Worm (Caenorhabditis elegans) whole organism, L4/young adult: ENCODE measurements around the gene M162.7.

ENCODE experiments used
- W03F9.2 ChIP-seq: fragments of 150-350 bp; optimal IDR thresholded peaks from 2 replicates; lab custom pipeline; 2014; ENCODE audit warnings: missing biosample characterization, missing genetic modification characterization
- dao-5 ChIP-seq: sonication (generic microtip); optimal IDR thresholded peaks from 2 replicates; lab custom pipeline; 2016; ENCODE audit warnings: missing genotype, missing genetic modification characterization, moderate library complexity, missing compliant biosample characterization

- TF ChIP-seq W03F9.2, result no peak
- no peak for TF ChIP-seq dao-5
Measured at ce11 chrV:19743794-19744193, 51.0 kb downstream of the M162.7 start.
